Fruit fly (Drosophila melanogaster) whole organism, embryonic: Measurements from ENCODE around the gene Ts.
A peak's percentile ranks its signal among the peaks of the same experiment; 100 is the strongest.

Experiments used
- Abd-B ChIP-seq: fragments of 200-800 bp; sonication (Bioruptor generic); optimal IDR thresholded peaks from 2 replicates; lab custom pipeline; 2018; ENCODE audit warnings: missing biosample characterization, mild to moderate bottlenecking, missing genetic modification characterization, moderate library complexity
- Adf1 ChIP-seq: fragments of 200-800 bp; sonication (Bioruptor generic); IDR thresholded peaks from 2 replicates; pipeline ENCODE4 v1.3.6; 2022; ENCODE audit warnings: missing biosample characterization, missing genetic modification characterization
- Bdp1 ChIP-seq: fragments of 200-800 bp; sonication (Bioruptor generic); optimal IDR thresholded peaks from 3 replicates; lab custom pipeline; 2016; ENCODE audit warnings: missing biosample characterization, missing genetic modification characterization
- CG10267 ChIP-seq: fragments of 200-800 bp; sonication (Bioruptor generic); optimal IDR thresholded peaks from 2 replicates; lab custom pipeline; 2018; ENCODE audit warnings: missing biosample characterization, mild to moderate bottlenecking, missing genetic modification characterization, moderate library complexity
- CG12299 ChIP-seq: fragments of 200-800 bp; sonication (Bioruptor generic); optimal IDR thresholded peaks from 2 replicates; lab custom pipeline; 2018; ENCODE audit warnings: missing biosample characterization, mild to moderate bottlenecking, missing genetic modification characterization
- CG13287 ChIP-seq: fragments of 200-800 bp; sonication (Bioruptor generic); IDR thresholded peaks from 2 replicates; pipeline ENCODE4 v1.3.6; 2022; ENCODE audit warnings: missing biosample characterization, missing genetic modification characterization; ENCODE audit not compliant: partially characterized antibody
- CG15269 ChIP-seq: fragments of 200-800 bp; sonication (Bioruptor generic); optimal IDR thresholded peaks from 2 replicates; lab custom pipeline; 2018; ENCODE audit warnings: missing biosample characterization, mild to moderate bottlenecking, missing genetic modification characterization, moderate library complexity
- CG17186 ChIP-seq: fragments of 200-800 bp; sonication (Bioruptor generic); optimal IDR thresholded peaks from 3 replicates; lab custom pipeline; 2017; ENCODE audit warnings: missing biosample characterization, missing genetic modification reagents, missing genetic modification characterization
- CG17359 ChIP-seq: fragments of 200-800 bp; sonication (Bioruptor generic); optimal IDR thresholded peaks from 3 replicates; lab custom pipeline; 2018; ENCODE audit warnings: missing biosample characterization, mild to moderate bottlenecking, missing genetic modification characterization, moderate library complexity
- CG17568 ChIP-seq: fragments of 200-800 bp; sonication (Bioruptor generic); optimal IDR thresholded peaks from 2 replicates; lab custom pipeline; 2018; ENCODE audit warnings: missing biosample characterization, mild to moderate bottlenecking, missing genetic modification characterization, moderate library complexity
- CG17829 ChIP-seq: fragments of 200-800 bp; optimal IDR thresholded peaks from 2 replicates; lab custom pipeline; 2019; ENCODE audit warnings: missing biosample characterization, mild to moderate bottlenecking, missing genetic modification characterization, moderate library complexity
- CG2116 ChIP-seq: fragments of 200-800 bp; sonication (Bioruptor generic); optimal IDR thresholded peaks from 3 replicates; lab custom pipeline; 2018; ENCODE audit warnings: missing biosample characterization, mild to moderate bottlenecking, missing genetic modification characterization
- CG2120 ChIP-seq: fragments of 200-800 bp; sonication (Bioruptor generic); optimal IDR thresholded peaks from 3 replicates; lab custom pipeline; 2016; ENCODE audit warnings: missing biosample characterization, missing genetic modification characterization
- CG2202 ChIP-seq: fragments of 200-800 bp; sonication (Bioruptor generic); optimal IDR thresholded peaks from 2 replicates; lab custom pipeline; 2018; ENCODE audit warnings: missing biosample characterization, mild to moderate bottlenecking, missing genetic modification characterization
- CG33557 ChIP-seq: fragments of 200-800 bp; sonication (Bioruptor generic); optimal IDR thresholded peaks from 2 replicates; lab custom pipeline; 2019; ENCODE audit warnings: missing biosample characterization, mild to moderate bottlenecking, missing genetic modification characterization, moderate library complexity
- CG3847 ChIP-seq: fragments of 200-800 bp; sonication (Bioruptor generic); IDR thresholded peaks from 2 replicates; pipeline ENCODE4 v1.3.6; 2022; ENCODE audit warnings: missing biosample characterization, missing genetic modification characterization
- CG4282 ChIP-seq: fragments of 200-800 bp; sonication (Bioruptor generic); optimal IDR thresholded peaks from 2 replicates; lab custom pipeline; 2016; ENCODE audit warnings: missing biosample characterization, missing genetic modification characterization
- CG7556 ChIP-seq: fragments of 200-800 bp; sonication (Bioruptor generic); optimal IDR thresholded peaks from 2 replicates; lab custom pipeline; 2017; ENCODE audit warnings: missing biosample characterization, mild to moderate bottlenecking, missing genetic modification characterization
- CG7963 ChIP-seq: fragments of 200-800 bp; sonication (Bioruptor generic); IDR thresholded peaks from 3 replicates; pipeline ENCODE4 v1.3.6; 2022; ENCODE audit warnings: missing biosample characterization, missing genetic modification characterization; ENCODE audit not compliant: partially characterized antibody
- CG8924 ChIP-seq: fragments of 200-800 bp; optimal IDR thresholded peaks from 3 replicates; lab custom pipeline; 2019; ENCODE audit warnings: missing biosample characterization, mild to moderate bottlenecking, missing genetic modification characterization, moderate library complexity
- CG8944 ChIP-seq: fragments of 200-800 bp; sonication (Bioruptor generic); optimal IDR thresholded peaks from 3 replicates; lab custom pipeline; 2016; ENCODE audit warnings: missing biosample characterization, missing genetic modification characterization
- D ChIP-seq, 2 experiments: fragments of 200-800 bp in 1 of 2; fragments of >200 bp in 1 of 2; sonication (Bioruptor generic) in 1 of 2; optimal IDR thresholded peaks; 2 replicates in 1 of 2; 3 replicates in 1 of 2; lab custom pipeline; 2017; ENCODE audit warnings: mild to moderate bottlenecking in 1 of 2, missing biosample characterization in 1 of 2, missing genetic modification characterization in 1 of 2, missing genetic modification reagents in 1 of 2
- Dp ChIP-seq: fragments of 200-800 bp; sonication (Bioruptor generic); optimal IDR thresholded peaks from 2 replicates; lab custom pipeline; 2018; ENCODE audit warnings: missing biosample characterization, mild to moderate bottlenecking, missing genetic modification characterization, moderate library complexity
- Dref ChIP-seq: fragments of 200-800 bp; sonication (Bioruptor generic); IDR thresholded peaks from 2 replicates; pipeline ENCODE4 v1.3.6; 2022; ENCODE audit warnings: missing biosample characterization, missing genetic modification characterization
- ERR ChIP-seq: fragments of 200-800 bp; sonication (Bioruptor generic); optimal IDR thresholded peaks from 2 replicates; lab custom pipeline; 2016; ENCODE audit warnings: missing biosample characterization, missing genetic modification characterization
- Fer1 ChIP-seq: fragments of 200-800 bp; sonication (Bioruptor generic); optimal IDR thresholded peaks from 2 replicates; lab custom pipeline; 2017; ENCODE audit warnings: missing biosample characterization, mild to moderate bottlenecking, missing genetic modification characterization
- Gsc ChIP-seq: fragments of 200-800 bp; sonication (Bioruptor generic); IDR thresholded peaks from 2 replicates; pipeline ENCODE4 v1.3.6; 2022; ENCODE audit warnings: missing biosample characterization, missing genetic modification characterization
- H15 ChIP-seq: fragments of 200-800 bp; sonication (Bioruptor generic); IDR thresholded peaks from 3 replicates; pipeline ENCODE4 v1.3.6; 2022; ENCODE audit warnings: missing biosample characterization, missing genetic modification characterization
- Hr3 ChIP-seq: fragments of 200-800 bp; sonication (Bioruptor generic); optimal IDR thresholded peaks from 3 replicates; lab custom pipeline; 2016; ENCODE audit warnings: missing biosample characterization, missing genetic modification characterization
- Hr51 ChIP-seq, 2 experiments: fragments of 200-800 bp; sonication (Bioruptor generic); optimal IDR thresholded peaks; 2 replicates in 1 of 2; 3 replicates in 1 of 2; lab custom pipeline; 2016 to 2018; ENCODE audit warnings: missing biosample characterization in 2 of 2, missing genetic modification characterization in 2 of 2, mild to moderate bottlenecking in 1 of 2, moderate library complexity in 1 of 2
- Hsf ChIP-seq: fragments of 200-800 bp; sonication (Bioruptor generic); optimal IDR thresholded peaks from 3 replicates; lab custom pipeline; 2016; ENCODE audit warnings: missing biosample characterization, missing genetic modification characterization
- Optix ChIP-seq: fragments of 200-800 bp; sonication (Bioruptor generic); IDR thresholded peaks from 3 replicates; pipeline ENCODE4 v1.3.6; 2022; ENCODE audit warnings: missing biosample characterization, missing genetic modification characterization
- Rx ChIP-seq: fragments of 200-800 bp; sonication (Bioruptor generic); IDR thresholded peaks from 2 replicates; pipeline ENCODE4 v1.3.6; 2022; ENCODE audit warnings: missing biosample characterization, missing genetic modification characterization
- Xbp1 ChIP-seq: fragments of 200-800 bp; sonication (Bioruptor generic); optimal IDR thresholded peaks from 3 replicates; lab custom pipeline; 2016; ENCODE audit warnings: missing biosample characterization, mild to moderate bottlenecking, missing genetic modification characterization
- YL-1 ChIP-seq: fragments of 200-800 bp; sonication (Bioruptor generic); optimal IDR thresholded peaks from 3 replicates; lab custom pipeline; 2017; ENCODE audit warnings: missing biosample characterization, mild to moderate bottlenecking, missing genetic modification characterization
- abd-A ChIP-seq: fragments of 200-800 bp; sonication (Bioruptor generic); optimal IDR thresholded peaks from 3 replicates; lab custom pipeline; 2019; ENCODE audit warnings: missing biosample characterization, mild to moderate bottlenecking, missing genetic modification characterization, moderate library complexity
- ash1 ChIP-seq: fragments of 200-800 bp; sonication (Bioruptor generic); optimal IDR thresholded peaks from 2 replicates; lab custom pipeline; 2018; ENCODE audit warnings: missing biosample characterization, mild to moderate bottlenecking, missing genetic modification characterization
- ato ChIP-seq: fragments of 200-800 bp; sonication (Bioruptor generic); IDR thresholded peaks from 2 replicates; pipeline ENCODE4 v1.3.6; 2022; ENCODE audit warnings: missing biosample characterization, missing genetic modification characterization; ENCODE audit not compliant: partially characterized antibody
- az2 ChIP-seq: fragments of 200-800 bp; sonication (Bioruptor generic); optimal IDR thresholded peaks from 3 replicates; lab custom pipeline; 2016; ENCODE audit warnings: missing biosample characterization, missing genetic modification characterization
- disco-r ChIP-seq: fragments of 200-800 bp; sonication (Bioruptor generic); optimal IDR thresholded peaks from 2 replicates; lab custom pipeline; 2016; ENCODE audit warnings: missing biosample characterization, missing genetic modification characterization
- dm ChIP-seq: fragments of 200-800 bp; sonication (Bioruptor generic); optimal IDR thresholded peaks from 3 replicates; lab custom pipeline; 2016; ENCODE audit warnings: missing biosample characterization, missing genetic modification characterization
- jumu ChIP-seq: fragments of 200-800 bp; sonication (Bioruptor generic); optimal IDR thresholded peaks from 3 replicates; lab custom pipeline; 2016; ENCODE audit warnings: missing biosample characterization, missing genetic modification characterization
- klu ChIP-seq: fragments of 200-800 bp; sonication (Bioruptor generic); IDR thresholded peaks from 2 replicates; pipeline ENCODE4 v1.3.6; 2022; ENCODE audit warnings: missing biosample characterization, missing genetic modification characterization
- phol ChIP-seq: fragments of 200-800 bp; sonication (Bioruptor generic); optimal IDR thresholded peaks from 3 replicates; lab custom pipeline; 2018; ENCODE audit warnings: missing biosample characterization, mild to moderate bottlenecking, missing genetic modification characterization, moderate library complexity
- pros ChIP-seq: fragments of 200-800 bp; sonication (Bioruptor generic); optimal IDR thresholded peaks from 3 replicates; lab custom pipeline; 2019; ENCODE audit warnings: missing biosample characterization, mild to moderate bottlenecking, missing genetic modification characterization, moderate library complexity
- pum ChIP-seq: fragments of 200-800 bp; sonication (Bioruptor generic); optimal IDR thresholded peaks from 2 replicates; lab custom pipeline; 2016; ENCODE audit warnings: missing biosample characterization, missing genetic modification characterization
- seq ChIP-seq: fragments of 200-800 bp; sonication (Bioruptor generic); IDR thresholded peaks from 2 replicates; pipeline ENCODE4 v1.3.6; 2022; ENCODE audit warnings: missing biosample characterization, missing genetic modification characterization
- so ChIP-seq: fragments of 200-800 bp; sonication (Bioruptor generic); IDR thresholded peaks from 3 replicates; pipeline ENCODE4 v1.3.6; 2022; ENCODE audit warnings: missing biosample characterization, missing genetic modification characterization
- sug ChIP-seq: fragments of 200-800 bp; optimal IDR thresholded peaks from 2 replicates; lab custom pipeline; 2019; ENCODE audit warnings: missing biosample characterization, mild to moderate bottlenecking, missing genetic modification characterization, moderate library complexity
- tna ChIP-seq: fragments of 200-800 bp; sonication (Bioruptor generic); IDR thresholded peaks from 2 replicates; pipeline ENCODE4 v1.3.6; 2022; ENCODE audit warnings: missing biosample characterization, missing genetic modification characterization; ENCODE audit not compliant: partially characterized antibody
- wor ChIP-seq: fragments of 200-800 bp; sonication (Bioruptor generic); IDR thresholded peaks from 2 replicates; pipeline ENCODE4 v1.3.6; 2022; ENCODE audit warnings: missing biosample characterization, missing genetic modification characterization

Gene Ts

dm6 chr2L:2979091-2979490 is 9.7 kb upstream of the Ts start, which contains the start of gene CG9643 (continued):
- TF ChIP-seq CG12299 (tag; lab: Kevin White, UChicago) = no peak
- peak; percentile 80 for TF ChIP-seq YL-1 (GFP tag; lab: Kevin White, UChicago)
- TF ChIP-seq ash1 (GFP tag; lab: Kevin White, UChicago) = no peak
- TF ChIP-seq Optix (GFP tag; lab: Robert Waterston, UW) = no peak
- TF ChIP-seq CG2202 = no peak
- TF ChIP-seq az2 (GFP tag; lab: Kevin White, UChicago) = no peak
- TF ChIP-seq D (optimal IDR thresholded peaks at IDR 0.05; lab: Kevin White, UChicago) = no peak
- no peak for TF ChIP-seq D (GFP tag; optimal IDR thresholded peaks at IDR 0.05; lab: Kevin White, UChicago)
- peak; percentile 73 for TF ChIP-seq Dp (GFP tag; lab: Kevin White, UChicago)
- TF ChIP-seq CG15269 (tag; lab: Kevin White, UChicago) = no peak
- TF ChIP-seq Abd-B (GFP tag; lab: Kevin White, UChicago) = no peak
- peak; percentile 49 for TF ChIP-seq CG2116 (GFP tag; lab: Kevin White, UChicago)
- no peak for TF ChIP-seq CG8944
- peak; percentile 33 for TF ChIP-seq phol
- no peak for TF ChIP-seq Hr3 (GFP tag; lab: Kevin White, UChicago)
- TF ChIP-seq CG13287 = peak; percentile 44
- no peak for TF ChIP-seq disco-r (GFP tag; lab: Kevin White, UChicago)
- TF ChIP-seq abd-A (tag; lab: Kevin White, UChicago) = no peak
- TF ChIP-seq CG33557 (GFP tag; lab: Kevin White, UChicago) = no peak
- TF ChIP-seq Adf1 (GFP tag; lab: Robert Waterston, UW) = no peak
- TF ChIP-seq CG17186 (GFP tag; lab: Kevin White, UChicago) = peak; percentile 74
- TF ChIP-seq seq (GFP tag; lab: Robert Waterston, UW) = no peak
- no peak for TF ChIP-seq Gsc
- TF ChIP-seq CG3847 (GFP tag; lab: Robert Waterston, UW) = no peak
- no peak for TF ChIP-seq ato (GFP tag; lab: Robert Waterston, UW)
- TF ChIP-seq CG2120 (GFP tag; lab: Kevin White, UChicago) = no peak
- no peak for TF ChIP-seq pros (GFP tag; lab: Kevin White, UChicago)
- TF ChIP-seq dm (GFP tag; lab: Kevin White, UChicago) = no peak
- no peak; the same call in 1 of the 2 replicates for TF ChIP-seq tna
- TF ChIP-seq so = no peak
- TF ChIP-seq CG8924 (tag; lab: Kevin White, UChicago) = peak; percentile 44
- no peak for TF ChIP-seq CG17568 (GFP tag; lab: Kevin White, UChicago)
- no peak for TF ChIP-seq klu
- peak; percentile 44 for TF ChIP-seq CG17829 (tag; lab: Kevin White, UChicago)
- TF ChIP-seq CG4282 (GFP tag; lab: Kevin White, UChicago) = no peak
- TF ChIP-seq Fer1 (GFP tag; lab: Kevin White, UChicago) = no peak
- no peak for TF ChIP-seq ERR
- no peak for TF ChIP-seq Dref (GFP tag; lab: Robert Waterston, UW)
- TF ChIP-seq Bdp1 (GFP tag; lab: Kevin White, UChicago) = no peak
- peak; percentile 17 for TF ChIP-seq sug (tag; lab: Kevin White, UChicago)
- no peak for TF ChIP-seq pum (GFP tag; lab: Kevin White, UChicago)
- TF ChIP-seq jumu = no peak
- TF ChIP-seq H15 (GFP tag; lab: Robert Waterston, UW) = no peak
- TF ChIP-seq Rx (GFP tag; lab: Robert Waterston, UW) = no peak
- TF ChIP-seq wor (GFP tag; lab: Robert Waterston, UW) = no peak
- peak; percentile 39 for TF ChIP-seq CG10267 (tag; lab: Kevin White, UChicago)
- no peak for TF ChIP-seq CG7556 (GFP tag; lab: Kevin White, UChicago)
- no peak for TF ChIP-seq CG17359 (tag; lab: Kevin White, UChicago)
- TF ChIP-seq Xbp1 = no peak
- TF ChIP-seq CG7963 (GFP tag; lab: Robert Waterston, UW) = no peak
- TF ChIP-seq Hr51 (GFP tag; optimal IDR thresholded peaks at IDR 0.05; lab: Kevin White, UChicago) = no peak
- no peak for TF ChIP-seq Hsf (GFP tag; lab: Kevin White, UChicago)
